Worm (Caenorhabditis elegans): ENCODE results near the gene F34H10.1.
"Not testable (repeated sequence)": the region's sequence is repeated elsewhere in the genome, so short reads cannot be mapped to it uniquely, and the experiment has no call there.

Gene F34H10.1

ce11 chrX:9625824-9626223 is at the start of gene F34H10.1:
Gene F34H10.1 (plus strand): TSS chrX:9626124.
- not testable (repeated sequence) for TF ChIP-seq dpl-1 (GFP tag; optimal IDR thresholded peaks at IDR 0.05); elt-3 (tag; optimal IDR thresholded peaks at IDR 0.05); alr-1 (tag; optimal IDR thresholded peaks at IDR 0.05; ENCODE audit: borderline replicate concordance)

- TF ChIP-seq unc-98 (GFP tag; IDR thresholded peaks at IDR 0.05) (no peak), ztf-4 (tag; optimal IDR thresholded peaks at IDR 0.05) (no peak), ceh-63 (GFP tag; optimal IDR thresholded peaks at IDR 0.05) (peak; percentile 52)
Measured at ce11 chrX:9576928-9577327, 49.0 kb upstream of the F34H10.1 start, which contains the start of gene glb-17. Gene glb-17 (minus strand): TSS chrX:9577028.

- TF ChIP-seq lin-35 (GFP tag; optimal IDR thresholded peaks at IDR 0.05) (peak in 1 of 2 experiments; percentile 46), nhr-20 (tag; optimal IDR thresholded peaks at IDR 0.05) (peak; percentile 57), ama-1 (optimal IDR thresholded peaks at IDR 0.05) (no peak), fkh-8 (tag; optimal IDR thresholded peaks at IDR 0.05) (no peak), grh-1 (GFP tag; IDR thresholded peaks at IDR 0.05) (0 out of 2 replicates have a peak, but pooled peaks have one; percentile 15), nhr-90 (tag; optimal IDR thresholded peaks at IDR 0.05; ENCODE audit: poor library complexity) (no peak), nhr-85 (tag) (peak; percentile 79), nhr-11 (tag; optimal IDR thresholded peaks at IDR 0.05) (no peak), tbx-2 (tag; optimal IDR thresholded peaks at IDR 0.05) (peak; percentile 24), snu-23 (GFP tag; optimal IDR thresholded peaks at IDR 0.05) (peak; percentile 51), mep-1 (tag; optimal IDR thresholded peaks at IDR 0.05) (peak; percentile 37), fos-1 (tag; optimal IDR thresholded peaks at IDR 0.05) (peak; percentile 4), efl-1 (optimal IDR thresholded peaks at IDR 0.05) (peak in 1 of 2 experiments; percentile 30), efl-1 (GFP tag; optimal IDR thresholded peaks at IDR 0.05 in 1 of 2) (no peak), elt-3 (tag; optimal IDR thresholded peaks at IDR 0.05) (peak in 2 of 6 experiments; percentile 16 to 40), lsy-2 (tag; optimal IDR thresholded peaks at IDR 0.05) (peak; percentile 0 to 72), blmp-1 (tag; optimal IDR thresholded peaks at IDR 0.05) (peak; percentile 87), nhr-71 (tag; optimal IDR thresholded peaks at IDR 0.05) (peak; percentile 42), lin-14 (GFP tag; optimal IDR thresholded peaks at IDR 0.05) (peak; percentile 69), unc-86 (tag; optimal IDR thresholded peaks at IDR 0.05) (no peak), ceh-8 (GFP tag; optimal IDR thresholded peaks at IDR 0.05) (no peak), nhr-77 (tag; optimal IDR thresholded peaks at IDR 0.05) (no peak), ceh-82 (tag; optimal IDR thresholded peaks at IDR 0.05) (peak in 1 of 3 experiments; percentile 6)
Measured at ce11 chrX:9584333-9584732, 41.6 kb upstream of the F34H10.1 start, which contains the start of gene gpx-5. Gene gpx-5 (plus strand): TSS chrX:9584668.

ce11 chrX:9585584-9586166 is 40.2 kb upstream of the F34H10.1 start:
- TF ChIP-seq nhr-90 (tag; optimal IDR thresholded peaks at IDR 0.05; ENCODE audit: poor library complexity) = no peak
- TF ChIP-seq snpc-4 (tag; optimal IDR thresholded peaks at IDR 0.05) = no peak
- TF ChIP-seq lin-35 (GFP tag; optimal IDR thresholded peaks at IDR 0.05) = no peak
- TF ChIP-seq fos-1 (tag; optimal IDR thresholded peaks at IDR 0.05) = no peak
- peak; percentile 69 for TF ChIP-seq nhr-85 (tag)
- TF ChIP-seq lir-3 (tag; optimal IDR thresholded peaks at IDR 0.05; ENCODE audit: poor library complexity) = no peak
- 0 out of 2 replicates have a peak, but pooled peaks have one; percentile 7 for TF ChIP-seq grh-1 (GFP tag; IDR thresholded peaks at IDR 0.05)
- TF ChIP-seq blmp-1 (tag; optimal IDR thresholded peaks at IDR 0.05) = no peak
- TF ChIP-seq sox-4 (tag; optimal IDR thresholded peaks at IDR 0.05) = no peak

- TF ChIP-seq lin-13 (GFP tag; optimal IDR thresholded peaks at IDR 0.05) (no peak), sox-4 (tag; optimal IDR thresholded peaks at IDR 0.05) (no peak), xbp-1 (tag; optimal IDR thresholded peaks at IDR 0.05) (no peak), pqm-1 (tag; optimal IDR thresholded peaks at IDR 0.05) (no peak), zip-4 (GFP tag; optimal IDR thresholded peaks at IDR 0.05) (no peak), ceh-82 (tag; optimal IDR thresholded peaks at IDR 0.05) (no peak), mep-1 (tag; optimal IDR thresholded peaks at IDR 0.05) (no peak), hpl-2 (GFP tag; optimal IDR thresholded peaks at IDR 0.05) (no peak), nhr-85 (tag) (no peak), nhr-19 (GFP tag; conservative IDR thresholded peaks at IDR 0.05) (no peak), zag-1 (tag; optimal IDR thresholded peaks at IDR 0.05) (no peak), hlh-4 (tag; optimal IDR thresholded peaks at IDR 0.05) (no peak), dsc-1 (tag; optimal IDR thresholded peaks at IDR 0.05) (no peak), nhr-77 (tag; optimal IDR thresholded peaks at IDR 0.05) (no peak), nhr-20 (tag; optimal IDR thresholded peaks at IDR 0.05) (no peak)
Measured at ce11 chrX:9587642-9588041, 38.3 kb upstream of the F34H10.1 start, which contains the start of gene gpx-3. Gene gpx-3 (plus strand): TSS chrX:9587942.

All from whole organism, L1 larva.